Worm (Caenorhabditis elegans) whole organism, late embryonic: ENCODE results near the gene msp-77.

Experiments used
- C38D4.7 ChIP-seq: fragments of 200-800 bp; sonication (Bioruptor generic); optimal IDR thresholded peaks from 2 replicates; lab custom pipeline; 2018; ENCODE audit warnings: mild to moderate bottlenecking, missing genetic modification characterization, moderate library complexity, missing compliant biosample characterization
- K09A11.1 ChIP-seq: sonication (generic microtip); optimal IDR thresholded peaks from 2 replicates; lab custom pipeline; 2017; ENCODE audit warnings: antibody characterized with exemption, mild to moderate bottlenecking, missing genetic modification characterization, missing compliant biosample characterization; ENCODE audit not compliant: insufficient read depth
- T23F11.4 ChIP-seq: fragments of 200-800 bp; sonication (Bioruptor generic); optimal IDR thresholded peaks from 2 replicates; lab custom pipeline; 2018; ENCODE audit warnings: mild to moderate bottlenecking, missing genetic modification characterization, missing compliant biosample characterization
- Y22D7AL.16 ChIP-seq: sonication (generic microtip); optimal IDR thresholded peaks from 2 replicates; lab custom pipeline; 2016; ENCODE audit warnings: missing genetic modification characterization, missing compliant biosample characterization
- ceh-14 ChIP-seq: sonication (generic microtip); optimal IDR thresholded peaks from 2 replicates; lab custom pipeline; 2016; ENCODE audit warnings: missing genotype, missing genetic modification characterization, missing compliant biosample characterization
- ceh-18 ChIP-seq: sonication (generic microtip); optimal IDR thresholded peaks from 2 replicates; lab custom pipeline; 2016; ENCODE audit warnings: missing genetic modification characterization, missing compliant biosample characterization
- ceh-30 ChIP-seq: fragments of 150-350 bp; optimal IDR thresholded peaks from 2 replicates; lab custom pipeline; 2014; ENCODE audit warnings: missing biosample characterization, missing genetic modification characterization
- ceh-31 ChIP-seq: sonication (generic microtip); optimal IDR thresholded peaks from 2 replicates; lab custom pipeline; 2016; ENCODE audit warnings: missing genetic modification characterization, missing compliant biosample characterization
- ceh-9 ChIP-seq: sonication (generic microtip); optimal IDR thresholded peaks from 2 replicates; lab custom pipeline; 2016; ENCODE audit warnings: mild to moderate bottlenecking, missing genetic modification characterization, inconsistent platforms, missing compliant biosample characterization
- dmd-4 ChIP-seq: sonication (generic microtip); optimal IDR thresholded peaks from 2 replicates; lab custom pipeline; 2016; ENCODE audit warnings: borderline replicate concordance, missing genetic modification characterization, missing compliant biosample characterization
- ets-4 ChIP-seq: sonication (generic microtip); optimal IDR thresholded peaks from 2 replicates; lab custom pipeline; 2016; ENCODE audit warnings: missing genetic modification characterization, missing compliant biosample characterization
- eyg-1 ChIP-seq: sonication (generic microtip); optimal IDR thresholded peaks from 2 replicates; lab custom pipeline; 2016; ENCODE audit warnings: missing genotype, missing genetic modification characterization, missing compliant biosample characterization
- hlh-15 ChIP-seq: sonication (generic microtip); optimal IDR thresholded peaks from 2 replicates; lab custom pipeline; 2016; ENCODE audit warnings: missing genetic modification characterization, missing compliant biosample characterization
- hlh-6 ChIP-seq: sonication (generic microtip); optimal IDR thresholded peaks from 2 replicates; lab custom pipeline; 2016; ENCODE audit warnings: missing genotype, missing genetic modification characterization, missing compliant biosample characterization
- lim-6 ChIP-seq: sonication (generic microtip); optimal IDR thresholded peaks from 2 replicates; lab custom pipeline; 2016; ENCODE audit warnings: missing genetic modification characterization, missing compliant biosample characterization
- lin-11 ChIP-seq: fragments of 200-800 bp; sonication (Bioruptor generic); optimal IDR thresholded peaks from 2 replicates; lab custom pipeline; 2018; ENCODE audit warnings: mild to moderate bottlenecking, missing genetic modification characterization, missing compliant biosample characterization
- nfya-1 ChIP-seq: sonication (generic microtip); optimal IDR thresholded peaks from 2 replicates; lab custom pipeline; 2017; ENCODE audit warnings: missing genetic modification characterization, mild to moderate bottlenecking, missing compliant biosample characterization, antibody characterized with exemption, moderate library complexity
- npax-4 ChIP-seq: sonication (generic microtip); optimal IDR thresholded peaks from 2 replicates; lab custom pipeline; 2016; ENCODE audit warnings: missing genetic modification characterization, missing compliant biosample characterization
- odd-2 ChIP-seq: sonication (generic microtip); optimal IDR thresholded peaks from 2 replicates; lab custom pipeline; 2017; ENCODE audit warnings: antibody characterized with exemption, mild to moderate bottlenecking, missing genetic modification characterization, missing compliant biosample characterization
- pat-9 ChIP-seq: fragments of 200-800 bp; sonication (Bioruptor generic); optimal IDR thresholded peaks from 2 replicates; lab custom pipeline; 2018; ENCODE audit warnings: mild to moderate bottlenecking, missing genetic modification characterization, moderate library complexity, missing compliant biosample characterization
- pax-1 ChIP-seq: fragments of 150-350 bp; optimal IDR thresholded peaks from 2 replicates; lab custom pipeline; 2014; ENCODE audit warnings: missing biosample characterization, missing genetic modification characterization
- pqm-1 ChIP-seq: sonication (generic microtip); optimal IDR thresholded peaks from 2 replicates; lab custom pipeline; 2016; ENCODE audit warnings: missing genetic modification characterization, missing compliant biosample characterization
- rnt-1 ChIP-seq: sonication (generic microtip); optimal IDR thresholded peaks from 2 replicates; lab custom pipeline; 2016; ENCODE audit warnings: missing genetic modification characterization, missing compliant biosample characterization
- sdc-2 ChIP-seq: sonication (generic microtip); optimal IDR thresholded peaks from 2 replicates; lab custom pipeline; 2016; ENCODE audit warnings: missing genotype, missing genetic modification characterization, missing compliant biosample characterization
- sox-2 ChIP-seq: fragments of 200-800 bp; sonication (Bioruptor generic); IDR thresholded peaks from 2 replicates; pipeline ENCODE4 v1.3.6; 2022; ENCODE audit warnings: missing genetic modification reagents, missing genetic modification characterization, missing compliant biosample characterization
- sox-4 ChIP-seq: sonication (generic microtip); optimal IDR thresholded peaks from 2 replicates; lab custom pipeline; 2017; ENCODE audit warnings: mild to moderate bottlenecking, missing genetic modification characterization, inconsistent platforms, missing compliant biosample characterization
- tbx-7 ChIP-seq: sonication (generic microtip); optimal IDR thresholded peaks from 2 replicates; lab custom pipeline; 2016; ENCODE audit warnings: missing genotype, missing genetic modification characterization, missing compliant biosample characterization
- ttx-3 ChIP-seq: sonication (generic microtip); optimal IDR thresholded peaks from 2 replicates; lab custom pipeline; 2016; ENCODE audit warnings: missing genetic modification reagents, missing genetic modification characterization, missing compliant biosample characterization
- unc-3 ChIP-seq, 2 experiments: fragments of 200-800 bp in 1 of 2; sonication (Bioruptor generic) in 1 of 2; sonication (generic microtip) in 1 of 2; conservative IDR thresholded peaks in 1 of 2; optimal IDR thresholded peaks in 1 of 2; 2 replicates each; pipeline versions ENCODE4 v1.3.6 to Lab custom; 2016 to 2022; ENCODE audit warnings: missing compliant biosample characterization in 2 of 2, missing genetic modification characterization in 2 of 2, missing genetic modification reagents in 1 of 2
- unc-42 ChIP-seq: sonication (generic microtip); optimal IDR thresholded peaks from 2 replicates; lab custom pipeline; 2016; ENCODE audit warnings: missing genotype, missing genetic modification characterization, missing compliant biosample characterization
- unc-55 ChIP-seq: sonication (generic microtip); optimal IDR thresholded peaks from 2 replicates; lab custom pipeline; 2017; ENCODE audit warnings: missing biosample characterization, missing genetic modification reagents, missing genetic modification characterization
- ztf-16 ChIP-seq: sonication (generic microtip); optimal IDR thresholded peaks from 2 replicates; lab custom pipeline; 2017; ENCODE audit warnings: missing genetic modification characterization, missing compliant biosample characterization

Gene msp-77

ce11 chrIV:9928180-9928896, 33.9 kb downstream of the msp-77 start, which contains the start of gene dur-1:
Gene dur-1 (minus strand): TSS chrIV:9928230.
- TF ChIP-seq unc-55 (GFP tag; lab: Kevin White, UChicago), result peak; percentile 41
- peak; percentile 53 for TF ChIP-seq ceh-18
- TF ChIP-seq rnt-1 (tag; lab: Kevin White, UChicago), result peak; percentile 8
- peak; percentile 4 for TF ChIP-seq nfya-1 (tag; lab: Kevin White, UChicago)
- no peak for TF ChIP-seq unc-3 (GFP tag; conservative IDR thresholded peaks at IDR 0.05; lab: Robert Waterston, UW)
- no peak for TF ChIP-seq unc-3 (tag; optimal IDR thresholded peaks at IDR 0.05; lab: Kevin White, UChicago)

- TF ChIP-seq ceh-14 (peak; percentile 21), hlh-6 (tag; lab: Kevin White, UChicago) (no peak), unc-42 (tag; lab: Kevin White, UChicago) (peak; percentile 74)
These were observed 37.6 kb downstream of the msp-77 start, which contains the start of the genes trmt-10A and F25H8.2 for ce11 chrIV:9932055-9932454. Gene trmt-10A (minus strand): TSS chrIV:9932213. Gene F25H8.2 (plus strand): TSS chrIV:9932235.

- TF ChIP-seq ceh-14 (no peak), ceh-30 (no peak), eyg-1 (no peak), pat-9 (tag; lab: Kevin White, UChicago) (no peak), C38D4.7 (GFP tag; lab: Kevin White, UChicago) (no peak), unc-42 (tag; lab: Kevin White, UChicago) (no peak), lin-11 (tag; lab: Kevin White, UChicago) (no peak), unc-55 (GFP tag; lab: Kevin White, UChicago) (no peak), rnt-1 (tag; lab: Kevin White, UChicago) (no peak), pqm-1 (tag; lab: Kevin White, UChicago) (no peak), unc-3 (GFP tag; conservative IDR thresholded peaks at IDR 0.05; lab: Robert Waterston, UW) (no peak), unc-3 (tag; optimal IDR thresholded peaks at IDR 0.05; lab: Kevin White, UChicago) (no peak), sdc-2 (tag; lab: Kevin White, UChicago) (no peak), ets-4 (tag; lab: Kevin White, UChicago) (no peak), npax-4 (tag; lab: Kevin White, UChicago) (no peak), ztf-16 (no peak), ceh-31 (no peak)
These were observed 39.1 kb downstream of the msp-77 start, which contains the start of gene spe-29 for ce11 chrIV:9933580-9933979. Gene spe-29 (plus strand): TSS chrIV:9933880.

ce11 chrIV:9943214-9943613, 48.8 kb downstream of the msp-77 start:
- no peak for TF ChIP-seq lim-6
- no peak for TF ChIP-seq unc-42 (tag; lab: Kevin White, UChicago)
- no peak for TF ChIP-seq nfya-1 (tag; lab: Kevin White, UChicago)
- no peak for TF ChIP-seq Y22D7AL.16 (tag; lab: Kevin White, UChicago)
- no peak for TF ChIP-seq pax-1 (tag; lab: Kevin White, UChicago)
- TF ChIP-seq unc-55 (GFP tag; lab: Kevin White, UChicago), result no peak
- no peak for TF ChIP-seq ztf-16
- no peak for TF ChIP-seq sox-2 (GFP tag; lab: Robert Waterston, UW)
- no peak for TF ChIP-seq hlh-6 (tag; lab: Kevin White, UChicago)
- TF ChIP-seq odd-2 (tag; lab: Kevin White, UChicago), result no peak
- TF ChIP-seq ttx-3 (tag; lab: Kevin White, UChicago), result no peak
- no peak for TF ChIP-seq ceh-30

- TF ChIP-seq dmd-4 (tag; lab: Kevin White, UChicago) (no peak), ztf-16 (no peak), ceh-31 (no peak), sox-4 (tag; lab: Kevin White, UChicago) (no peak), ceh-9 (tag; lab: Kevin White, UChicago) (no peak), odd-2 (tag; lab: Kevin White, UChicago) (no peak), unc-3 (GFP tag; conservative IDR thresholded peaks at IDR 0.05; lab: Robert Waterston, UW) (no peak), unc-3 (tag; optimal IDR thresholded peaks at IDR 0.05; lab: Kevin White, UChicago) (no peak), K09A11.1 (no peak), hlh-15 (no peak), tbx-7 (tag; lab: Kevin White, UChicago) (no peak), T23F11.4 (GFP tag; lab: Kevin White, UChicago) (no peak), lin-11 (tag; lab: Kevin White, UChicago) (no peak), sox-2 (GFP tag; lab: Robert Waterston, UW) (no peak)
These were observed 49.8 kb downstream of the msp-77 start for ce11 chrIV:9944279-9944678.
